Fruit fly (Drosophila melanogaster): Measurements from ENCODE around the gene hiro.

The hiro gene

dm6 chr3L:710345-710822, 22.6 kb upstream of the hiro start, which contains the start of gene CkIIalpha-i3:
Gene CkIIalpha-i3 (minus strand): TSS chr3L:710607.
- TF ChIP-seq CG8478 (optimal IDR thresholded peaks at IDR 0.05) (no peak), Dll (optimal IDR thresholded peaks at IDR 0.05) (no peak), usp (GFP tag; optimal IDR thresholded peaks at IDR 0.05) (no peak), pan (optimal IDR thresholded peaks at IDR 0.05) (no peak), psq (optimal IDR thresholded peaks at IDR 0.05) (no peak), EcR (GFP tag; optimal IDR thresholded peaks at IDR 0.05) (no peak)

- TF ChIP-seq Dll (optimal IDR thresholded peaks at IDR 0.05) (no peak), psq (optimal IDR thresholded peaks at IDR 0.05) (no peak)
These were observed 22.1 kb upstream of the hiro start for dm6 chr3L:709882-710281.

- no peak for TF ChIP-seq psq (optimal IDR thresholded peaks at IDR 0.05)
- no peak for TF ChIP-seq CG8478 (optimal IDR thresholded peaks at IDR 0.05)
- no peak for TF ChIP-seq Dll (optimal IDR thresholded peaks at IDR 0.05)
- TF ChIP-seq pan (optimal IDR thresholded peaks at IDR 0.05) = no peak
- TF ChIP-seq EcR (GFP tag; optimal IDR thresholded peaks at IDR 0.05) = no peak
- TF ChIP-seq usp (GFP tag; optimal IDR thresholded peaks at IDR 0.05) = no peak
These were observed 20.3 kb upstream of the hiro start, which contains the start of gene CG13895 for dm6 chr3L:707992-708489. Gene CG13895 (minus strand): TSS chr3L:708205.

- no peak for TF ChIP-seq psq (optimal IDR thresholded peaks at IDR 0.05)
- TF ChIP-seq pan (optimal IDR thresholded peaks at IDR 0.05) = no peak
These were observed 17.1 kb upstream of the hiro start for dm6 chr3L:704661-705543.

dm6 chr3L:703160-703793, 15.5 kb upstream of the hiro start:
- TF ChIP-seq Dll (optimal IDR thresholded peaks at IDR 0.05) = no peak
- TF ChIP-seq CG8478 (optimal IDR thresholded peaks at IDR 0.05) = no peak
- TF ChIP-seq psq (optimal IDR thresholded peaks at IDR 0.05) = no peak
- TF ChIP-seq usp (GFP tag; optimal IDR thresholded peaks at IDR 0.05) = no peak
- no peak for TF ChIP-seq EcR (GFP tag; optimal IDR thresholded peaks at IDR 0.05)
- no peak for TF ChIP-seq pan (optimal IDR thresholded peaks at IDR 0.05)

- TF ChIP-seq CG8478 (optimal IDR thresholded peaks at IDR 0.05) (no peak), Dll (optimal IDR thresholded peaks at IDR 0.05) (no peak), pan (optimal IDR thresholded peaks at IDR 0.05) (no peak), EcR (GFP tag; optimal IDR thresholded peaks at IDR 0.05) (no peak), psq (optimal IDR thresholded peaks at IDR 0.05) (no peak), usp (GFP tag; optimal IDR thresholded peaks at IDR 0.05) (no peak)
These were observed 14.3 kb upstream of the hiro start for dm6 chr3L:701798-702635.

dm6 chr3L:700160-700917, 12.6 kb upstream of the hiro start:
- no peak for TF ChIP-seq usp (GFP tag; optimal IDR thresholded peaks at IDR 0.05)
- no peak for TF ChIP-seq pan (optimal IDR thresholded peaks at IDR 0.05)
- no peak for TF ChIP-seq EcR (GFP tag; optimal IDR thresholded peaks at IDR 0.05)
- TF ChIP-seq CG8478 (optimal IDR thresholded peaks at IDR 0.05) = no peak
- TF ChIP-seq psq (optimal IDR thresholded peaks at IDR 0.05) = no peak
- no peak for TF ChIP-seq Dll (optimal IDR thresholded peaks at IDR 0.05)

dm6 chr3L:699368-700150, 11.8 kb upstream of the hiro start:
- TF ChIP-seq CG8478 (optimal IDR thresholded peaks at IDR 0.05) = no peak
- TF ChIP-seq usp (GFP tag; optimal IDR thresholded peaks at IDR 0.05) = no peak
- no peak for TF ChIP-seq EcR (GFP tag; optimal IDR thresholded peaks at IDR 0.05)
- TF ChIP-seq pan (optimal IDR thresholded peaks at IDR 0.05) = no peak

- TF ChIP-seq pan (optimal IDR thresholded peaks at IDR 0.05) (no peak), psq (optimal IDR thresholded peaks at IDR 0.05) (no peak), Dll (optimal IDR thresholded peaks at IDR 0.05) (no peak), EcR (GFP tag; optimal IDR thresholded peaks at IDR 0.05) (no peak), CG8478 (optimal IDR thresholded peaks at IDR 0.05) (no peak), usp (GFP tag; optimal IDR thresholded peaks at IDR 0.05) (no peak)
These were observed 11.1 kb upstream of the hiro start, which contains the start of gene CG13894 for dm6 chr3L:698748-699367. Gene CG13894 (minus strand): TSS chr3L:699144.

- TF ChIP-seq psq (optimal IDR thresholded peaks at IDR 0.05) = no peak
- TF ChIP-seq Dll (optimal IDR thresholded peaks at IDR 0.05) = no peak
- TF ChIP-seq EcR (GFP tag; optimal IDR thresholded peaks at IDR 0.05) = no peak
- TF ChIP-seq pan (optimal IDR thresholded peaks at IDR 0.05) = no peak
- no peak for TF ChIP-seq CG8478 (optimal IDR thresholded peaks at IDR 0.05)
- TF ChIP-seq usp (GFP tag; optimal IDR thresholded peaks at IDR 0.05) = no peak
These were observed 10.0 kb upstream of the hiro start for dm6 chr3L:697724-698123.
